Worm (Caenorhabditis elegans) whole organism, young adult: ENCODE data around the gene srxa-6.

ENCODE experiments used
- B0035.1 ChIP-seq: sonication (generic microtip); optimal IDR thresholded peaks from 2 replicates; lab custom pipeline; 2016; ENCODE audit warnings: missing genetic modification characterization, mild to moderate bottlenecking, missing compliant biosample characterization, missing genotype, missing genetic modification reagents
- B0261.1 ChIP-seq: sonication (generic microtip); optimal IDR thresholded peaks from 2 replicates; lab custom pipeline; 2016; ENCODE audit warnings: mild to moderate bottlenecking, missing genetic modification characterization, moderate library complexity, missing compliant biosample characterization
- C06A6.2 ChIP-seq: fragments of 200-800 bp; sonication (Bioruptor generic); conservative IDR thresholded peaks from 2 replicates; pipeline ENCODE4 v1.3.6; 2022; ENCODE audit warnings: missing genetic modification characterization, missing compliant biosample characterization
- F22D6.2 ChIP-seq: sonication (generic microtip); optimal IDR thresholded peaks from 2 replicates; lab custom pipeline; 2016; ENCODE audit warnings: mild to moderate bottlenecking, missing genetic modification characterization, missing compliant biosample characterization
- F23B12.7 ChIP-seq: sonication (generic microtip); optimal IDR thresholded peaks from 2 replicates; lab custom pipeline; 2017; ENCODE audit warnings: missing genetic modification characterization, mild to moderate bottlenecking, missing compliant biosample characterization, antibody characterized with exemption, moderate library complexity; ENCODE audit not compliant: insufficient read depth
- F33H1.4 ChIP-seq: fragments of 200-800 bp; sonication (Bioruptor generic); IDR thresholded peaks from 2 replicates; pipeline ENCODE4 v1.3.6; 2022; ENCODE audit warnings: missing genetic modification reagents, missing genetic modification characterization, missing compliant biosample characterization
- F37B4.10 ChIP-seq: fragments of 200-800 bp; sonication (Bioruptor generic); IDR thresholded peaks from 2 replicates; pipeline ENCODE4 v1.3.6; 2022; ENCODE audit warnings: missing genetic modification characterization, missing compliant biosample characterization
- F57A8.1 ChIP-seq: fragments of 200-800 bp; sonication (Bioruptor generic); optimal IDR thresholded peaks from 2 replicates; lab custom pipeline; 2018; ENCODE audit warnings: mild to moderate bottlenecking, missing genetic modification characterization, moderate library complexity, missing compliant biosample characterization
- F57C9.4 ChIP-seq: sonication (generic microtip); optimal IDR thresholded peaks from 2 replicates; lab custom pipeline; 2017; ENCODE audit warnings: mild to moderate bottlenecking, missing genetic modification characterization, missing compliant biosample characterization
- K12H6.12 ChIP-seq: fragments of 200-800 bp; sonication (Bioruptor generic); optimal IDR thresholded peaks from 2 replicates; lab custom pipeline; 2018; ENCODE audit warnings: mild to moderate bottlenecking, missing genetic modification characterization, missing compliant biosample characterization
- Y56A3A.18 ChIP-seq: fragments of 200-800 bp; sonication (Bioruptor generic); IDR thresholded peaks from 2 replicates; pipeline ENCODE4 v1.3.6; 2022; ENCODE audit warnings: missing genetic modification reagents, missing genetic modification characterization, missing compliant biosample characterization
- ama-1 ChIP-seq, 3 experiments: fragments of 150-350 bp in 1 of 3; sonication (generic microtip) in 2 of 3; optimal IDR thresholded peaks; 2 replicates each; lab custom pipeline; 2014 to 2018; ENCODE audit warnings: missing biosample characterization in 2 of 3, missing genetic modification characterization in 2 of 3, missing genetic modification reagents in 2 of 3
- atf-7 ChIP-seq: sonication (generic microtip); optimal IDR thresholded peaks from 2 replicates; lab custom pipeline; 2017; ENCODE audit warnings: mild to moderate bottlenecking, missing genetic modification characterization, missing compliant biosample characterization
- attf-5 ChIP-seq: fragments of 200-800 bp; sonication (Bioruptor generic); optimal IDR thresholded peaks from 2 replicates; lab custom pipeline; 2018; ENCODE audit warnings: mild to moderate bottlenecking, missing genetic modification characterization, missing compliant biosample characterization
- attf-6 ChIP-seq: fragments of 200-800 bp; sonication (Bioruptor generic); IDR thresholded peaks from 2 replicates; pipeline ENCODE4 v1.3.6; 2022; ENCODE audit warnings: missing genetic modification reagents, missing genetic modification characterization, missing compliant biosample characterization
- bed-1 ChIP-seq: fragments of 200-800 bp; sonication (Bioruptor generic); IDR thresholded peaks from 2 replicates; pipeline ENCODE4 v1.3.6; 2022; ENCODE audit warnings: missing genetic modification reagents, missing genetic modification characterization, missing compliant biosample characterization
- cebp-1 ChIP-seq, 2 experiments: fragments of 200-800 bp in 1 of 2; sonication (Bioruptor generic) in 1 of 2; sonication (generic microtip) in 1 of 2; IDR thresholded peaks in 1 of 2; optimal IDR thresholded peaks in 1 of 2; 2 replicates each; pipeline versions ENCODE4 v1.3.6 to Lab custom; 2017 to 2022; ENCODE audit warnings: missing compliant biosample characterization in 2 of 2, missing genetic modification characterization in 2 of 2, mild to moderate bottlenecking in 1 of 2, missing genetic modification reagents in 1 of 2, moderate library complexity in 1 of 2
- ceh-100 ChIP-seq: fragments of 200-800 bp; sonication (Bioruptor generic); IDR thresholded peaks from 2 replicates; pipeline ENCODE4 v1.3.6; 2022; ENCODE audit warnings: missing genetic modification reagents, missing genetic modification characterization, missing compliant biosample characterization
- ceh-27 ChIP-seq: fragments of 200-800 bp; sonication (Bioruptor generic); optimal IDR thresholded peaks from 2 replicates; lab custom pipeline; 2018; ENCODE audit warnings: mild to moderate bottlenecking, missing genetic modification characterization, moderate library complexity, missing compliant biosample characterization
- chd-7 ChIP-seq: sonication (generic microtip); optimal IDR thresholded peaks from 2 replicates; lab custom pipeline; 2016; ENCODE audit warnings: mild to moderate bottlenecking, missing genetic modification characterization, moderate library complexity, missing compliant biosample characterization
- dpff-1 ChIP-seq: sonication (generic microtip); optimal IDR thresholded peaks from 2 replicates; lab custom pipeline; 2017; ENCODE audit warnings: mild to moderate bottlenecking, missing genetic modification characterization, missing compliant biosample characterization
- egl-18 ChIP-seq: fragments of 200-800 bp; sonication (Bioruptor generic); IDR thresholded peaks from 2 replicates; pipeline ENCODE4 v1.3.6; 2022; ENCODE audit warnings: missing genetic modification reagents, missing genetic modification characterization, missing compliant biosample characterization
- ekl-4 ChIP-seq: fragments of 200-800 bp; sonication (Bioruptor generic); IDR thresholded peaks from 2 replicates; pipeline ENCODE4 v1.3.6; 2022; ENCODE audit warnings: missing genetic modification reagents, missing genetic modification characterization, missing compliant biosample characterization
- gei-17 ChIP-seq: fragments of 200-800 bp; sonication (Bioruptor generic); optimal IDR thresholded peaks from 2 replicates; lab custom pipeline; 2018; ENCODE audit warnings: mild to moderate bottlenecking, missing genetic modification characterization, missing compliant biosample characterization
- hmg-1.2 ChIP-seq: fragments of 200-800 bp; sonication (Bioruptor generic); IDR thresholded peaks from 2 replicates; pipeline ENCODE4 v1.3.6; 2022; ENCODE audit warnings: missing genetic modification reagents, missing genetic modification characterization, missing compliant biosample characterization
- hrde-1 ChIP-seq: sonication (generic microtip); optimal IDR thresholded peaks from 2 replicates; lab custom pipeline; 2016; ENCODE audit warnings: missing genetic modification characterization, mild to moderate bottlenecking, missing compliant biosample characterization, moderate library complexity, missing genotype, missing genetic modification reagents, borderline replicate concordance
- let-607 ChIP-seq, 2 experiments: fragments of 200-800 bp in 1 of 2; sonication (Bioruptor generic) in 1 of 2; sonication (generic microtip) in 1 of 2; optimal IDR thresholded peaks; 2 replicates each; lab custom pipeline; 2016 to 2018; ENCODE audit warnings: mild to moderate bottlenecking in 2 of 2, missing compliant biosample characterization in 2 of 2, missing genetic modification characterization in 2 of 2, moderate library complexity in 2 of 2, missing genotype in 1 of 2
- lin-26 ChIP-seq: fragments of 200-800 bp; sonication (Bioruptor generic); IDR thresholded peaks from 2 replicates; pipeline ENCODE4 v1.3.6; 2022; ENCODE audit warnings: missing genetic modification reagents, missing genetic modification characterization, missing compliant biosample characterization
- lin-35 ChIP-seq, 3 experiments: fragments of 150-350 bp in 2 of 3; sonication (generic microtip) in 1 of 3; optimal IDR thresholded peaks; 2 replicates each; lab custom pipeline; 2014 to 2018; ENCODE audit warnings: missing biosample characterization in 3 of 3, missing genetic modification characterization in 3 of 3, missing genetic modification reagents in 3 of 3
- lin-54 ChIP-seq: fragments of 200-800 bp; sonication (Bioruptor generic); optimal IDR thresholded peaks from 2 replicates; lab custom pipeline; 2018; ENCODE audit warnings: mild to moderate bottlenecking, missing genetic modification characterization, missing compliant biosample characterization
- madf-6 ChIP-seq: fragments of 200-800 bp; sonication (Bioruptor generic); IDR thresholded peaks from 2 replicates; pipeline ENCODE4 v1.3.6; 2022; ENCODE audit warnings: missing genetic modification reagents, missing genetic modification characterization, missing compliant biosample characterization
- mel-28 ChIP-seq: sonication (generic microtip); optimal IDR thresholded peaks from 2 replicates; lab custom pipeline; 2016; ENCODE audit warnings: borderline replicate concordance, mild to moderate bottlenecking, missing genetic modification characterization, missing compliant biosample characterization
- nfya-2 ChIP-seq: fragments of 200-800 bp; sonication (Bioruptor generic); IDR thresholded peaks from 2 replicates; pipeline ENCODE4 v1.3.6; 2022; ENCODE audit warnings: missing genetic modification reagents, missing genetic modification characterization, missing compliant biosample characterization
- pbrm-1 ChIP-seq: fragments of 200-800 bp; sonication (Bioruptor generic); IDR thresholded peaks from 2 replicates; pipeline ENCODE4 v1.3.6; 2022; ENCODE audit warnings: missing genetic modification reagents, missing genetic modification characterization, missing compliant biosample characterization
- rcor-1 ChIP-seq: fragments of 200-800 bp; sonication (Bioruptor generic); IDR thresholded peaks from 2 replicates; pipeline ENCODE4 v1.3.6; 2022; ENCODE audit warnings: missing genetic modification reagents, missing genetic modification characterization, missing compliant biosample characterization
- repo-1 ChIP-seq: sonication (generic microtip); optimal IDR thresholded peaks from 2 replicates; lab custom pipeline; 2017; ENCODE audit warnings: mild to moderate bottlenecking, missing genetic modification characterization, missing compliant biosample characterization
- rpc-1 ChIP-seq, 2 experiments: fragments of 150-350 bp in 1 of 2; sonication (generic microtip) in 1 of 2; optimal IDR thresholded peaks; 2 replicates each; lab custom pipeline; 2014 to 2018; ENCODE audit warnings: missing biosample characterization in 1 of 2, missing genetic modification characterization in 1 of 2, missing genetic modification reagents in 1 of 2, missing genotype in 1 of 2
- sdz-38 ChIP-seq: sonication (generic microtip); optimal IDR thresholded peaks from 2 replicates; lab custom pipeline; 2016; ENCODE audit warnings: missing genotype, missing genetic modification characterization, missing compliant biosample characterization
- somi-1 ChIP-seq: fragments of 200-800 bp; sonication (Bioruptor generic); optimal IDR thresholded peaks from 2 replicates; lab custom pipeline; 2018; ENCODE audit warnings: mild to moderate bottlenecking, missing genetic modification characterization, missing compliant biosample characterization
- tbp1 ChIP-seq: fragments of 200-800 bp; sonication (Bioruptor generic); optimal IDR thresholded peaks from 2 replicates; lab custom pipeline; 2018; ENCODE audit warnings: mild to moderate bottlenecking, missing genetic modification characterization, missing compliant biosample characterization
- unc-130 ChIP-seq: sonication (generic microtip); optimal IDR thresholded peaks from 2 replicates; lab custom pipeline; 2016; ENCODE audit warnings: missing genetic modification reagents, missing genetic modification characterization, missing compliant biosample characterization
- xnd-1 ChIP-seq: sonication (generic microtip); optimal IDR thresholded peaks from 2 replicates; lab custom pipeline; 2016; ENCODE audit warnings: missing genotype, missing genetic modification reagents, missing genetic modification characterization, missing compliant biosample characterization
- ztf-18 ChIP-seq: sonication (generic microtip); optimal IDR thresholded peaks from 2 replicates; lab custom pipeline; 2016; ENCODE audit warnings: missing genotype, mild to moderate bottlenecking, missing genetic modification characterization, missing compliant biosample characterization
- ztf-26 ChIP-seq: sonication (generic microtip); optimal IDR thresholded peaks from 2 replicates; lab custom pipeline; 2017; ENCODE audit warnings: missing genetic modification characterization, missing compliant biosample characterization

Gene srxa-6

ce11 chrV:20776761-20777160 is 42.0 kb downstream of the srxa-6 start (continued):
- TF ChIP-seq K12H6.12 (tag; lab: Kevin White, UChicago) (peak; percentile 21), F57C9.4 (no peak), ama-1 (optimal IDR thresholded peaks at IDR 0.05; lab: Kevin White, UChicago) (peak; percentile 60), ama-1 (GFP tag; optimal IDR thresholded peaks at IDR 0.05; lab: Kevin White, UChicago) (no peak), unc-130 (GFP tag; lab: Kevin White, UChicago) (no peak), F37B4.10 (GFP tag; lab: Robert Waterston, UW) (no peak), attf-5 (GFP tag; lab: Kevin White, UChicago) (peak; percentile 10), F57A8.1 (no peak), somi-1 (no peak), bed-1 (GFP tag; lab: Robert Waterston, UW) (no peak), pbrm-1 (no peak), atf-7 (no peak), tbp1 (peak; percentile 40), cebp-1 (GFP tag; IDR thresholded peaks at IDR 0.05; lab: Robert Waterston, UW) (0 out of 2 replicates have a peak, but pooled peaks have one; percentile 14), cebp-1 (tag; optimal IDR thresholded peaks at IDR 0.05; lab: Kevin White, UChicago) (peak; percentile 75), ztf-26 (tag; lab: Kevin White, UChicago) (no peak), F22D6.2 (no peak), attf-6 (GFP tag; lab: Robert Waterston, UW) (no peak), ekl-4 (no peak; the same call in 1 of the 2 replicates), ztf-18 (tag; lab: Kevin White, UChicago) (no peak), gei-17 (GFP tag; lab: Kevin White, UChicago) (no peak), chd-7 (tag; lab: Kevin White, UChicago) (no peak), lin-26 (GFP tag; lab: Robert Waterston, UW) (0 out of 2 replicates have a peak, but pooled peaks have one; percentile 23), mel-28 (tag; lab: Kevin White, UChicago) (no peak), egl-18 (no peak), lin-54 (GFP tag; lab: Kevin White, UChicago) (peak; percentile 35), madf-6 (GFP tag; lab: Robert Waterston, UW) (peak; percentile 31; the same call in 1 of the 2 replicates), sdz-38 (tag; lab: Kevin White, UChicago) (no peak), dpff-1 (tag; lab: Kevin White, UChicago) (no peak), F33H1.4 (GFP tag; lab: Robert Waterston, UW) (no peak), lin-35 (GFP tag; optimal IDR thresholded peaks at IDR 0.05; lab: Kevin White, UChicago) (no peak), rpc-1 (optimal IDR thresholded peaks at IDR 0.05; lab: Kevin White, UChicago) (no peak), rpc-1 (tag; optimal IDR thresholded peaks at IDR 0.05; lab: Kevin White, UChicago) (no peak), ceh-100 (GFP tag; lab: Robert Waterston, UW) (no peak), B0035.1 (tag; lab: Kevin White, UChicago) (no peak), C06A6.2 (GFP tag; lab: Robert Waterston, UW) (no peak), hrde-1 (tag; lab: Kevin White, UChicago) (no peak), ceh-27 (GFP tag; lab: Kevin White, UChicago) (peak; percentile 81), nfya-2 (GFP tag; lab: Robert Waterston, UW) (no peak), xnd-1 (tag; lab: Kevin White, UChicago) (no peak), rcor-1 (GFP tag; lab: Robert Waterston, UW) (no peak), hmg-1.2 (peak; percentile 55), Y56A3A.18 (no peak), F23B12.7 (tag; lab: Kevin White, UChicago) (peak; percentile 71), B0261.1 (tag; lab: Kevin White, UChicago) (no peak), let-607 (tag; optimal IDR thresholded peaks at IDR 0.05; lab: Kevin White, UChicago) (no peak), repo-1 (tag; lab: Kevin White, UChicago) (no peak)
- TF ChIP-seq, all 124 proteins: peak for 24
